Worm (Caenorhabditis elegans) whole organism, late embryonic: ENCODE results near the gene shw-1.
A peak's percentile ranks its signal among the peaks of the same experiment; 100 is the strongest.

Experiments
- K02D7.2 ChIP-seq: sonication (generic microtip); optimal IDR thresholded peaks from 2 replicates; lab custom pipeline; 2017; ENCODE audit warnings: mild to moderate bottlenecking, missing genetic modification characterization, missing compliant biosample characterization
- T23F11.4 ChIP-seq: fragments of 200-800 bp; sonication (Bioruptor generic); optimal IDR thresholded peaks from 2 replicates; lab custom pipeline; 2018; ENCODE audit warnings: mild to moderate bottlenecking, missing genetic modification characterization, missing compliant biosample characterization
- Y22D7AL.16 ChIP-seq: sonication (generic microtip); optimal IDR thresholded peaks from 2 replicates; lab custom pipeline; 2016; ENCODE audit warnings: missing genetic modification characterization, missing compliant biosample characterization
- ahr-1 ChIP-seq: sonication (generic microtip); optimal IDR thresholded peaks from 2 replicates; lab custom pipeline; 2016; ENCODE audit warnings: missing genetic modification characterization, missing compliant biosample characterization
- ama-1 ChIP-seq: fragments of 150-350 bp; optimal IDR thresholded peaks from 2 replicates; lab custom pipeline; 2014
- ceh-14 ChIP-seq: sonication (generic microtip); optimal IDR thresholded peaks from 2 replicates; lab custom pipeline; 2016; ENCODE audit warnings: missing genotype, missing genetic modification characterization, missing compliant biosample characterization
- ceh-19 ChIP-seq: fragments of 200-800 bp; sonication (Bioruptor generic); optimal IDR thresholded peaks from 2 replicates; lab custom pipeline; 2018; ENCODE audit warnings: mild to moderate bottlenecking, missing genetic modification characterization, missing compliant biosample characterization
- ceh-22 ChIP-seq: sonication (generic microtip); optimal IDR thresholded peaks from 2 replicates; lab custom pipeline; 2017; ENCODE audit warnings: missing biosample characterization, missing genetic modification characterization
- ceh-30 ChIP-seq: fragments of 150-350 bp; optimal IDR thresholded peaks from 2 replicates; lab custom pipeline; 2014; ENCODE audit warnings: missing biosample characterization, missing genetic modification characterization
- ceh-31 ChIP-seq: sonication (generic microtip); optimal IDR thresholded peaks from 2 replicates; lab custom pipeline; 2016; ENCODE audit warnings: missing genetic modification characterization, missing compliant biosample characterization
- ceh-34 ChIP-seq: sonication (generic microtip); optimal IDR thresholded peaks from 2 replicates; lab custom pipeline; 2016; ENCODE audit warnings: mild to moderate bottlenecking, missing genetic modification characterization, missing compliant biosample characterization
- ceh-48 ChIP-seq: sonication (generic microtip); optimal IDR thresholded peaks from 2 replicates; lab custom pipeline; 2016; ENCODE audit warnings: missing genetic modification characterization, inconsistent platforms, missing compliant biosample characterization
- ceh-6 ChIP-seq: fragments of 200-800 bp; sonication (Bioruptor generic); optimal IDR thresholded peaks from 2 replicates; lab custom pipeline; 2018; ENCODE audit warnings: mild to moderate bottlenecking, missing genetic modification characterization, missing compliant biosample characterization
- ceh-9 ChIP-seq: sonication (generic microtip); optimal IDR thresholded peaks from 2 replicates; lab custom pipeline; 2016; ENCODE audit warnings: mild to moderate bottlenecking, missing genetic modification characterization, inconsistent platforms, missing compliant biosample characterization
- che-1 ChIP-seq: sonication (generic microtip); optimal IDR thresholded peaks from 2 replicates; lab custom pipeline; 2016; ENCODE audit warnings: mild to moderate bottlenecking, missing genetic modification characterization, missing compliant biosample characterization
- ets-4 ChIP-seq: sonication (generic microtip); optimal IDR thresholded peaks from 2 replicates; lab custom pipeline; 2016; ENCODE audit warnings: missing genetic modification characterization, missing compliant biosample characterization
- fax-1 ChIP-seq: sonication (generic microtip); optimal IDR thresholded peaks from 2 replicates; lab custom pipeline; 2016; ENCODE audit warnings: missing genotype, missing genetic modification characterization, missing compliant biosample characterization
- fkh-6 ChIP-seq: sonication (generic microtip); optimal IDR thresholded peaks from 2 replicates; lab custom pipeline; 2016; ENCODE audit warnings: missing genetic modification characterization, missing compliant biosample characterization
- hlh-13 ChIP-seq: fragments of 200-800 bp; sonication (Bioruptor generic); optimal IDR thresholded peaks from 2 replicates; lab custom pipeline; 2018; ENCODE audit warnings: mild to moderate bottlenecking, missing genetic modification characterization, missing compliant biosample characterization
- hlh-6 ChIP-seq: sonication (generic microtip); optimal IDR thresholded peaks from 2 replicates; lab custom pipeline; 2016; ENCODE audit warnings: missing genotype, missing genetic modification characterization, missing compliant biosample characterization
- lim-6 ChIP-seq: sonication (generic microtip); optimal IDR thresholded peaks from 2 replicates; lab custom pipeline; 2016; ENCODE audit warnings: missing genetic modification characterization, missing compliant biosample characterization
- mec-3 ChIP-seq: sonication (generic microtip); optimal IDR thresholded peaks from 2 replicates; lab custom pipeline; 2016; ENCODE audit warnings: borderline replicate concordance, missing genetic modification characterization, missing compliant biosample characterization
- nfya-1 ChIP-seq: sonication (generic microtip); optimal IDR thresholded peaks from 2 replicates; lab custom pipeline; 2017; ENCODE audit warnings: missing genetic modification characterization, mild to moderate bottlenecking, missing compliant biosample characterization, antibody characterized with exemption, moderate library complexity
- nhr-232 ChIP-seq: sonication (generic microtip); optimal IDR thresholded peaks from 2 replicates; lab custom pipeline; 2016; ENCODE audit warnings: missing genetic modification characterization, missing compliant biosample characterization
- odd-2 ChIP-seq: sonication (generic microtip); optimal IDR thresholded peaks from 2 replicates; lab custom pipeline; 2017; ENCODE audit warnings: antibody characterized with exemption, mild to moderate bottlenecking, missing genetic modification characterization, missing compliant biosample characterization
- pag-3 ChIP-seq: sonication (generic microtip); optimal IDR thresholded peaks from 2 replicates; lab custom pipeline; 2016; ENCODE audit warnings: missing compliant biosample characterization, missing genetic modification characterization, borderline replicate concordance
- pax-1 ChIP-seq: fragments of 150-350 bp; optimal IDR thresholded peaks from 2 replicates; lab custom pipeline; 2014; ENCODE audit warnings: missing biosample characterization, missing genetic modification characterization
- pha-4 ChIP-seq: fragments of 150-350 bp; optimal IDR thresholded peaks from 2 replicates; lab custom pipeline; 2018; ENCODE audit warnings: missing biosample characterization, missing genetic modification reagents, missing genetic modification characterization
- pqm-1 ChIP-seq: sonication (generic microtip); optimal IDR thresholded peaks from 2 replicates; lab custom pipeline; 2016; ENCODE audit warnings: missing genetic modification characterization, missing compliant biosample characterization
- pros-1 ChIP-seq: fragments of 150-350 bp; optimal IDR thresholded peaks from 2 replicates; lab custom pipeline; 2014; ENCODE audit warnings: missing biosample characterization, missing genetic modification reagents, missing genetic modification characterization
- ref-2 ChIP-seq: sonication (generic microtip); optimal IDR thresholded peaks from 2 replicates; lab custom pipeline; 2016; ENCODE audit warnings: missing genetic modification characterization, missing compliant biosample characterization
- rnt-1 ChIP-seq: sonication (generic microtip); optimal IDR thresholded peaks from 2 replicates; lab custom pipeline; 2016; ENCODE audit warnings: missing genetic modification characterization, missing compliant biosample characterization
- sdc-2 ChIP-seq: sonication (generic microtip); optimal IDR thresholded peaks from 2 replicates; lab custom pipeline; 2016; ENCODE audit warnings: missing genotype, missing genetic modification characterization, missing compliant biosample characterization
- sox-4 ChIP-seq: sonication (generic microtip); optimal IDR thresholded peaks from 2 replicates; lab custom pipeline; 2017; ENCODE audit warnings: mild to moderate bottlenecking, missing genetic modification characterization, inconsistent platforms, missing compliant biosample characterization
- syd-9 ChIP-seq: sonication (generic microtip); optimal IDR thresholded peaks from 2 replicates; lab custom pipeline; 2016; ENCODE audit warnings: mild to moderate bottlenecking, missing genetic modification characterization, moderate library complexity, missing compliant biosample characterization
- tbx-2 ChIP-seq: sonication (generic microtip); optimal IDR thresholded peaks from 2 replicates; lab custom pipeline; 2016; ENCODE audit warnings: missing genetic modification characterization, missing compliant biosample characterization
- tbx-7 ChIP-seq: sonication (generic microtip); optimal IDR thresholded peaks from 2 replicates; lab custom pipeline; 2016; ENCODE audit warnings: missing genotype, missing genetic modification characterization, missing compliant biosample characterization
- unc-42 ChIP-seq: sonication (generic microtip); optimal IDR thresholded peaks from 2 replicates; lab custom pipeline; 2016; ENCODE audit warnings: missing genotype, missing genetic modification characterization, missing compliant biosample characterization
- zip-5 ChIP-seq: sonication (generic microtip); optimal IDR thresholded peaks from 2 replicates; lab custom pipeline; 2016; ENCODE audit warnings: missing genetic modification characterization, missing compliant biosample characterization

The shw-1 gene

ce11 chrII:8354233-8354750 lies 33.0 kb upstream of the shw-1 start, which contains the start of gene C26D10.6:
Gene C26D10.6, minus strand, starts transcription at chrII:8354700.
- TF ChIP-seq ets-4 (tag; lab: Kevin White, UChicago): no peak
- peak; percentile 69 for TF ChIP-seq unc-42 (tag; lab: Kevin White, UChicago)
- TF ChIP-seq, all 69 proteins: peak for 1

- TF ChIP-seq unc-42 (tag; lab: Kevin White, UChicago) (peak; percentile 74), T23F11.4 (GFP tag; lab: Kevin White, UChicago) (no peak), ceh-31 (peak; percentile 22)
These were observed 32.0 kb upstream of the shw-1 start for ce11 chrII:8353288-8353687.

DNA sequence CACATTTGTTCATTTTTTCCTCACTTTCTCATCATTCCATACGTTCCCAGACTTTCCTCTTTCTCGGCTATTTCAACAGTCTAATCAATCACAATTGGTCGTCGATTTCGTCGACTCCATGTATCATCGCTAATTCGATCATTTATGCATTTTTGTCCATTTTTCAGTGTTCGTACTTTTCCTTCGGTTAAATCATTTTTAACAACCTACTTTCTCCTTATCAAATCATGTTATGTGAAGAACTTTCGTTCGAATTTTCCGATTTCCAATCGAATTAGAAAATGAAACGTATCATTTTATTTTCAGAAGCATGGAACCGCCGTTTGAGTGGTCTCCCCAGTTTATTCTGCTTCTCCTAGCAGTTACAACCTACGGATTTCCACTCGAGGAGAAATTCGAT lies 25.1 kb upstream of the shw-1 start, which contains the start of gene eff-1:
Gene eff-1, plus strand, starts transcription at position 301 of the 400 bp plus-strand sequence.
- TF ChIP-seq sdc-2 (tag; lab: Kevin White, UChicago): no peak
- no peak for TF ChIP-seq che-1 (tag; lab: Kevin White, UChicago)
- TF ChIP-seq odd-2 (tag; lab: Kevin White, UChicago): no peak
- TF ChIP-seq ceh-48 (tag; lab: Kevin White, UChicago): no peak
- no peak for TF ChIP-seq ceh-19 (GFP tag; lab: Kevin White, UChicago)
- no peak for TF ChIP-seq mec-3
- TF ChIP-seq ama-1 (lab: Kevin White, UChicago): no peak
- no peak for TF ChIP-seq ceh-30
- no peak for TF ChIP-seq pha-4
- TF ChIP-seq pqm-1 (tag; lab: Kevin White, UChicago): no peak
- TF ChIP-seq lim-6 (tag; lab: Kevin White, UChicago): no peak
- no peak for TF ChIP-seq syd-9 (tag; lab: Kevin White, UChicago)
- no peak for TF ChIP-seq zip-5
- no peak for TF ChIP-seq nfya-1 (tag; lab: Kevin White, UChicago)
- TF ChIP-seq pax-1 (tag; lab: Kevin White, UChicago): no peak
- no peak for TF ChIP-seq ceh-22 (tag; lab: Kevin White, UChicago)

DNA sequence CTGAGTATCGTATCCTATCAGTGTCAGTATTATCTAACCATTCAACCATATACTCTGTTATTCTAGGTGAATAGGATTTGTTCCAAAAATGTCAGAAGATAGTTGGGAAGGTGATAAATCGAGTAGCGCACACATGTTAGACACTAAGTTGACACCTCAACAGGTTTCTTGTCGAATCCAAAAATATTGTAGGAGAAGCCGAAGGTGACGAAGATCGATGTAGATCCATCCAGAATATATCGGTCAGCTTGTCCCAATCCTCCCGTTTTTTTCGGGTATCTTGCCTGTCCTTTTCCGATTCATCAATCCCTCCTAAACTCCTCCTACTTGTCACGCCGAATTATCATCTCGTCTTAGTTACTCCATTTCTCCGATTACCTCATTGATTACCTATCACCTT lies 24.3 kb upstream of the shw-1 start:
- TF ChIP-seq ceh-48 (tag; lab: Kevin White, UChicago): no peak
- TF ChIP-seq che-1 (tag; lab: Kevin White, UChicago): no peak
- TF ChIP-seq fax-1 (tag; lab: Kevin White, UChicago): no peak
- TF ChIP-seq unc-42 (tag; lab: Kevin White, UChicago): no peak
- TF ChIP-seq nhr-232 (tag; lab: Kevin White, UChicago): no peak
- TF ChIP-seq nfya-1 (tag; lab: Kevin White, UChicago): no peak
- no peak for TF ChIP-seq tbx-7
- no peak for TF ChIP-seq ref-2 (tag; lab: Kevin White, UChicago)
- TF ChIP-seq pros-1 (tag; lab: Kevin White, UChicago): no peak
- TF ChIP-seq K02D7.2 (tag; lab: Kevin White, UChicago): no peak
- TF ChIP-seq ceh-14 (tag; lab: Kevin White, UChicago): no peak
- TF ChIP-seq ceh-6 (GFP tag; lab: Kevin White, UChicago): no peak
- no peak for TF ChIP-seq tbx-2 (tag; lab: Kevin White, UChicago)
- TF ChIP-seq ceh-31: no peak
- no peak for TF ChIP-seq rnt-1 (tag; lab: Kevin White, UChicago)
- TF ChIP-seq ceh-9 (tag; lab: Kevin White, UChicago): no peak
- TF ChIP-seq ceh-34 (tag; lab: Kevin White, UChicago): no peak

DNA sequence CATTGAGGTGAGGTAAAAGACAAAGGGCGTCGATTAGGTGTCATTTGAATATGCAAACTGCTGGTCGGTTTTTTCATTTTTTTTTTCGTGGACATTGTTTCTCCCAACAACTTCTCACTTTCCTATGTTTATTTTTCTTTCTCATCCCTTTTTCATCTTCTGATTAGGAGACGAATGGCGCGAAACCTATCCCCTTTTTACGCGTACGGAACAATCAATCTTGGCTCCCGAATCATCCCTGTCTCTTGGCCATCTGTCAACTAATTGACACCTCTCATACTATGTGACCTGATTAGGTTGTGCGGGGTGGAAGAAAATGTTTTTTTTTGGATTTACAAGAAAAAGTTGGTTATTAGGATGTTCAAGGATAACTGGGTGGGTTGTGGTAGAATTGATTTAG lies 23.5 kb upstream of the shw-1 start:
- TF ChIP-seq nhr-232 (tag; lab: Kevin White, UChicago) (no peak), sox-4 (no peak), unc-42 (tag; lab: Kevin White, UChicago) (no peak), che-1 (tag; lab: Kevin White, UChicago) (no peak), pag-3 (no peak), tbx-7 (no peak), ceh-22 (tag; lab: Kevin White, UChicago) (no peak), Y22D7AL.16 (tag; lab: Kevin White, UChicago) (no peak), hlh-13 (GFP tag; lab: Kevin White, UChicago) (no peak), hlh-6 (tag; lab: Kevin White, UChicago) (no peak), ahr-1 (tag; lab: Kevin White, UChicago) (no peak), lim-6 (tag; lab: Kevin White, UChicago) (no peak), sdc-2 (tag; lab: Kevin White, UChicago) (no peak), fkh-6 (no peak)
